Fruit fly (Drosophila melanogaster) ovary, adult (tissue): ENCODE data around the gene CG14607.
A peak's percentile ranks its signal among the peaks of the same experiment; 100 is the strongest.

Experiments used
- CG17801 ChIP-seq: fragments of 200-800 bp; optimal IDR thresholded peaks from 2 replicates; lab custom pipeline; 2019; ENCODE audit warnings: missing biosample characterization, mild to moderate bottlenecking, missing genetic modification characterization, moderate library complexity; ENCODE audit not compliant: partially characterized antibody

The CG14607 gene

dm6 chr3R:7241460-7241859 lies at the start of gene CG14607:
TSS of gene CG14607 (plus strand) at chr3R:7241760.
- TF ChIP-seq CG17801 (GFP tag; lab: Kevin White, UChicago) = no peak

DNA sequence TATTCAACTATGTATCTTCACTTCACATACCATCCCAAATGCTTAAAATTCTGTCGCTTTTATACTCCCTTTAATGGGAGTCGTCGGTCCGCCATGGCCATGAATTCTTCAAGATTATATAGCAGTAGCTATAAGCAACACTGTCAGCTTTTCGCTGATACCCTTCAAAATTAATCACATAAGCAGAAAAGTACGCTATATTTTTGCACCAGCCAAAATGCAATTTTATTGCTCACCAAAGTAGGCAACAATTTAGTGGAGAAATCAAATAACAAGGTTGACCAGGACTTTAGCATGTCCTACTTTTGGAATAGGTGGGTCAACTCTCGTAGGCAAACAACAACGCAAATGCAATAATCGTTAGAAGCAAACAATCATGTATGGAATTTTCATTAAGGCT lies 41.7 kb upstream of the CG14607 start:
- no peak for TF ChIP-seq CG17801 (GFP tag; lab: Kevin White, UChicago)

dm6 chr3R:7200670-7201069 lies 40.9 kb upstream of the CG14607 start, which contains the start of gene CG14609:
TSS of gene CG14609 (plus strand) at chr3R:7200970.
- TF ChIP-seq CG17801 (GFP tag; lab: Kevin White, UChicago) = no peak

- TF ChIP-seq CG17801 (GFP tag; lab: Kevin White, UChicago) = no peak
Observed at dm6 chr3R:7208331-7208730, 33.2 kb upstream of the CG14607 start, which contains the start of gene CG1288. TSS of gene CG1288 (minus strand) at chr3R:7208431.

dm6 chr3R:7216924-7217529 lies 24.5 kb upstream of the CG14607 start, which contains the start of gene CG14606:
TSS of gene CG14606 (minus strand) at chr3R:7217083.
- TF ChIP-seq CG17801 (GFP tag; lab: Kevin White, UChicago) = no peak

- no peak for TF ChIP-seq CG17801 (GFP tag; lab: Kevin White, UChicago)
Observed at dm6 chr3R:7219605-7220004, 22.0 kb upstream of the CG14607 start, which contains the start of gene CG14605. TSS of gene CG14605 (minus strand) at chr3R:7219705.

dm6 chr3R:7223972-7224464 lies 17.5 kb upstream of the CG14607 start, which contains the start of gene thw:
TSS of gene thw (plus strand) at chr3R:7224414.
- no peak for TF ChIP-seq CG17801 (GFP tag; lab: Kevin White, UChicago)

DNA sequence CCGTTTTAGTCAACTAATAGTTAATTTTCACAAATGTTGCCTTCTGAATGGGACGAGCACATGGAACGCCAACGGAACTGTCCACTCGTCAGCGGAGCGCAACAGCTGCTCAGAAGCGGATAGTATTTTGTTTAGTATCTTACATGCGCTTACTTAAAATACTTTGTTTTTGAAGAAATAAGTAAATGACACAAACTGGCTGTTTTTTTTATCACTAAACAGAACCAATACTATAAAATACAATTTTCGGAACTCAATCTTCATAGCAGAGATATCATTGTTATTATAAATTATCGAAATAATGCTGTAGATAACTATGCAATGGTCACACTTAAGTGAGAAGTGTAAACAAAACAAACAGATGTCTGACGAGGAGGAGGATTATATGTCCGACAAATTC lies 5.3 kb downstream of the CG14607 start, which contains the start of the genes Noc3 and CG10053:
TSS of gene Noc3 (minus strand) at position 81 of the 400 bp plus-strand sequence.
TSS of gene CG10053 (plus strand) at position 202 of the 400 bp plus-strand sequence.
- TF ChIP-seq CG17801 (GFP tag; lab: Kevin White, UChicago) = no peak

- peak; percentile 98 for TF ChIP-seq CG17801 (GFP tag; lab: Kevin White, UChicago)
Observed at dm6 chr3R:7249460-7249859, 7.9 kb downstream of the CG14607 start, which contains the start of the genes CG1227 and Dtwd2. TSS of gene CG1227 (minus strand) at chr3R:7249738. TSS of gene Dtwd2 (plus strand) at chr3R:7249795.

dm6 chr3R:7251857-7252256 lies 10.3 kb downstream of the CG14607 start, which contains the start of gene Obp84a:
TSS of gene Obp84a (minus strand) at chr3R:7251957.
- TF ChIP-seq CG17801 (GFP tag; lab: Kevin White, UChicago) = no peak

dm6 chr3R:7259554-7259953 lies 18.0 kb downstream of the CG14607 start:
- no peak for TF ChIP-seq CG17801 (GFP tag; lab: Kevin White, UChicago)

- no peak for TF ChIP-seq CG17801 (GFP tag; lab: Kevin White, UChicago)
Observed at dm6 chr3R:7265567-7266208, 24.1 kb downstream of the CG14607 start, which contains the start of the genes Gld and Syt4. TSS of gene Gld (minus strand) at chr3R:7265703. TSS of gene Syt4 (plus strand) at chr3R:7266065.

- no peak for TF ChIP-seq CG17801 (GFP tag; lab: Kevin White, UChicago)
Observed at dm6 chr3R:7274973-7275525, 33.5 kb downstream of the CG14607 start.

DNA sequence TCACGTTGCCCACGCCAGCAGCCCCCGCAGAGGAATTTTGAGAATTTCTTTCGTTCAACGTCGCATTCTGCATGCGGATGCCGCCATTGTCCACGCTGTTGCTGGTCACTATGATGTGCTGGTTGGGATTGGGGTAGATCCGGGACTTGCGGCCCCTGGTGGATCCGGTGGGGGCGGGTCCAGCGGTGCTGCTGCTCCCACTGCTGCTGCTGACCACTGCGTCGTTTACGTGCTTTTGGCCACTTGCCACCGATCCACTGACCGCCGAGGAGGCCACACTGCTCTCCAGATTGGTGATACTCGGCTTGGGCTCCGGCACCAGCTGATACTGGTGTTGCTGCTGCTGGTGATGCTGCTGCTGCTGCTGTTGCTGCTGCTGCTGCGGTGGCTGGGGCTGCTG lies 35.2 kb downstream of the CG14607 start:
- TF ChIP-seq CG17801 (GFP tag; lab: Kevin White, UChicago) = no peak
